Fruit fly (Drosophila melanogaster): Measurements from ENCODE around the gene CG7457.

- TF ChIP-seq CG16815 (GFP tag; optimal IDR thresholded peaks at IDR 0.05) = no peak
- TF ChIP-seq aop (GFP tag; IDR thresholded peaks at IDR 0.05) = no peak
- TF ChIP-seq CG2889 (GFP tag; IDR thresholded peaks at IDR 0.05) = no peak
- TF ChIP-seq CG17361 (GFP tag; IDR thresholded peaks at IDR 0.05) = no peak
- TF ChIP-seq odd (GFP tag; optimal IDR thresholded peaks at IDR 0.05) = no peak
- no peak for TF ChIP-seq Atf6 (GFP tag; IDR thresholded peaks at IDR 0.05)
- TF ChIP-seq CG10462 (GFP tag; optimal IDR thresholded peaks at IDR 0.05) = no peak
- no peak for TF ChIP-seq CG10274 (GFP tag; optimal IDR thresholded peaks at IDR 0.05)
- TF ChIP-seq gfzf (GFP tag; optimal IDR thresholded peaks at IDR 0.05) = no peak
- TF ChIP-seq CG16779 (GFP tag; IDR thresholded peaks at IDR 0.05) = no peak
- no peak for TF ChIP-seq Rx (GFP tag; IDR thresholded peaks at IDR 0.05)
- no peak for TF ChIP-seq HLH4C (GFP tag; IDR thresholded peaks at IDR 0.05; ENCODE audit: partially characterized antibody)
- TF ChIP-seq CG1647 (GFP tag; optimal IDR thresholded peaks at IDR 0.05) = no peak
Observed at dm6 chr3L:7774698-7775097, 48.4 kb upstream of the CG7457 start.
